Worm (Caenorhabditis elegans) whole organism, L1 larva: ENCODE measurements around the gene skr-12.

ENCODE experiments used
- ama-1 ChIP-seq: fragments of 150-350 bp; optimal IDR thresholded peaks from 2 replicates; lab custom pipeline; 2014
- egl-27 ChIP-seq, 2 experiments: fragments of 150-350 bp in 1 of 2; sonication (generic microtip); optimal IDR thresholded peaks; 3 replicates each; lab custom pipeline; 2017 to 2018; ENCODE audit warnings: missing biosample characterization in 2 of 2, missing genetic modification characterization in 2 of 2, missing genetic modification reagents in 2 of 2
- ets-5 ChIP-seq: fragments of 200-800 bp; sonication (Bioruptor generic); IDR thresholded peaks from 2 replicates; pipeline ENCODE4 v1.3.6; 2022; ENCODE audit warnings: missing genetic modification characterization, missing compliant biosample characterization
- xbp-1 ChIP-seq: sonication (generic microtip); optimal IDR thresholded peaks from 2 replicates; lab custom pipeline; 2016; ENCODE audit warnings: missing genetic modification characterization, missing compliant biosample characterization

- TF ChIP-seq ets-5 (GFP tag; lab: Robert Waterston, UW) (no peak), ama-1 (no peak), xbp-1 (tag; lab: Kevin White, UChicago) (no peak), egl-27 (tag; optimal IDR thresholded peaks at IDR 0.05; lab: Kevin White, UChicago) (no peak)
These were observed 12.5 kb downstream of the skr-12 start for ce11 chrIV:17179565-17179964.
